Worm (Caenorhabditis elegans): Measurements from ENCODE around the gene M163.22.

- TF ChIP-seq ZK185.1 (tag; optimal IDR thresholded peaks at IDR 0.05; ENCODE audit: poor library complexity, severe bottlenecking), result no peak
- TF ChIP-seq ztf-22 (GFP tag; optimal IDR thresholded peaks at IDR 0.05), result no peak
- no peak for TF ChIP-seq lin-35 (GFP tag; optimal IDR thresholded peaks at IDR 0.05)
- TF ChIP-seq hmg-20 (GFP tag; IDR thresholded peaks at IDR 0.05), result no peak
- TF ChIP-seq bed-2 (GFP tag; IDR thresholded peaks at IDR 0.05), result no peak
- TF ChIP-seq lin-26 (GFP tag; IDR thresholded peaks at IDR 0.05), result no peak
- no peak for TF ChIP-seq tbx-9 (tag; optimal IDR thresholded peaks at IDR 0.05; ENCODE audit: borderline replicate concordance)
- no peak for TF ChIP-seq unc-130 (GFP tag; optimal IDR thresholded peaks at IDR 0.05)
Observed at ce11 chrX:14492441-14492840, 26.7 kb downstream of the M163.22 start.

Data from whole organism, young adult.